Fruit fly (Drosophila melanogaster) whole organism, embryonic: Measurements from ENCODE around the gene AnxB9.

Experiments
- ATbp ChIP-seq: fragments of 200-800 bp; sonication (Bioruptor generic); optimal IDR thresholded peaks from 2 replicates; lab custom pipeline; 2017; ENCODE audit warnings: missing biosample characterization, mild to moderate bottlenecking, missing genetic modification characterization, missing genetic modification reagents
- Ada2b ChIP-seq: fragments of 200-800 bp; sonication (Bioruptor generic); IDR thresholded peaks from 2 replicates; pipeline ENCODE4 v1.3.6; 2022; ENCODE audit warnings: missing biosample characterization, missing genetic modification characterization
- Bgb ChIP-seq: fragments of 200-800 bp; sonication (Bioruptor generic); IDR thresholded peaks from 2 replicates; pipeline ENCODE4 v1.3.6; 2022; ENCODE audit warnings: missing biosample characterization, missing genetic modification characterization; ENCODE audit not compliant: partially characterized antibody
- CG16779 ChIP-seq: fragments of 200-800 bp; sonication (Bioruptor generic); IDR thresholded peaks from 2 replicates; pipeline ENCODE4 v1.3.6; 2022; ENCODE audit warnings: missing biosample characterization, missing genetic modification characterization
- CG16815 ChIP-seq: fragments of 200-800 bp; sonication (Bioruptor generic); optimal IDR thresholded peaks from 3 replicates; lab custom pipeline; 2017; ENCODE audit warnings: missing biosample characterization, mild to moderate bottlenecking, missing genetic modification characterization
- CG17328 ChIP-seq: fragments of 200-800 bp; sonication (Bioruptor generic); IDR thresholded peaks from 2 replicates; pipeline ENCODE4 v1.3.6; 2022; ENCODE audit warnings: missing biosample characterization, missing genetic modification characterization
- CG17359 ChIP-seq: fragments of 200-800 bp; sonication (Bioruptor generic); optimal IDR thresholded peaks from 3 replicates; lab custom pipeline; 2018; ENCODE audit warnings: missing biosample characterization, mild to moderate bottlenecking, missing genetic modification characterization, moderate library complexity
- CG18599 ChIP-seq: fragments of 200-800 bp; sonication (Bioruptor generic); optimal IDR thresholded peaks from 3 replicates; lab custom pipeline; 2017; ENCODE audit warnings: missing biosample characterization, missing genetic modification characterization, mild to moderate bottlenecking, moderate library complexity, missing genetic modification reagents
- CG2199 ChIP-seq: fragments of 200-800 bp; sonication (Bioruptor generic); IDR thresholded peaks from 3 replicates; pipeline ENCODE4 v1.3.6; 2022; ENCODE audit warnings: missing biosample characterization, missing genetic modification characterization
- CG2712 ChIP-seq: fragments of 200-800 bp; optimal IDR thresholded peaks from 3 replicates; lab custom pipeline; 2019; ENCODE audit warnings: missing biosample characterization, mild to moderate bottlenecking, missing genetic modification characterization, moderate library complexity
- CG31224 ChIP-seq: fragments of 200-800 bp; sonication (Bioruptor generic); IDR thresholded peaks from 2 replicates; pipeline ENCODE4 v1.3.6; 2022; ENCODE audit warnings: missing biosample characterization, missing genetic modification characterization
- CG34376 ChIP-seq: fragments of 200-800 bp; sonication (Bioruptor generic); optimal IDR thresholded peaks from 2 replicates; lab custom pipeline; 2018; ENCODE audit warnings: missing biosample characterization, mild to moderate bottlenecking, missing genetic modification characterization
- CG34422 ChIP-seq: fragments of 200-800 bp; sonication (Bioruptor generic); IDR thresholded peaks from 3 replicates; pipeline ENCODE4 v1.3.6; 2022; ENCODE audit warnings: missing biosample characterization, missing genetic modification characterization
- CHES-1-like ChIP-seq: fragments of 200-800 bp; sonication (Bioruptor generic); optimal IDR thresholded peaks from 2 replicates; lab custom pipeline; 2016; ENCODE audit warnings: missing biosample characterization, missing genetic modification characterization
- CTCF ChIP-seq: fragments of 200-800 bp; sonication (Bioruptor generic); optimal IDR thresholded peaks from 2 replicates; lab custom pipeline; 2017; ENCODE audit warnings: missing biosample characterization, mild to moderate bottlenecking, missing genetic modification characterization, moderate library complexity
- Dp ChIP-seq: fragments of 200-800 bp; sonication (Bioruptor generic); optimal IDR thresholded peaks from 2 replicates; lab custom pipeline; 2018; ENCODE audit warnings: missing biosample characterization, mild to moderate bottlenecking, missing genetic modification characterization, moderate library complexity
- E2f2 ChIP-seq: fragments of 200-800 bp; sonication (Bioruptor generic); IDR thresholded peaks from 2 replicates; pipeline ENCODE4 v1.3.6; 2022; ENCODE audit warnings: missing biosample characterization, missing genetic modification characterization
- Eip74EF ChIP-seq, 2 experiments: fragments of 200-800 bp in 1 of 2; fragments of >200 bp in 1 of 2; sonication (Bioruptor generic) in 1 of 2; optimal IDR thresholded peaks; 2 replicates each; lab custom pipeline; 2017 to 2019; ENCODE audit warnings: missing biosample characterization in 2 of 2, missing genetic modification characterization in 2 of 2, mild to moderate bottlenecking in 1 of 2, moderate library complexity in 1 of 2
- Fer1 ChIP-seq: fragments of 200-800 bp; sonication (Bioruptor generic); optimal IDR thresholded peaks from 2 replicates; lab custom pipeline; 2017; ENCODE audit warnings: missing biosample characterization, mild to moderate bottlenecking, missing genetic modification characterization
- HmgD ChIP-seq: fragments of 200-800 bp; sonication (Bioruptor generic); optimal IDR thresholded peaks from 3 replicates; lab custom pipeline; 2016; ENCODE audit warnings: missing biosample characterization, missing genetic modification characterization
- MTF-1 ChIP-seq: fragments of 200-800 bp; sonication (Bioruptor generic); optimal IDR thresholded peaks from 2 replicates; lab custom pipeline; 2018; ENCODE audit warnings: missing biosample characterization, mild to moderate bottlenecking, missing genetic modification characterization, borderline replicate concordance
- Med ChIP-seq: fragments of 200-800 bp; sonication (Bioruptor generic); peaks from one replicate; lab custom pipeline; 2016; ENCODE audit warnings: missing biosample characterization, missing genetic modification characterization, mild to moderate bottlenecking, inconsistent platforms, moderate library complexity
- Nf-YC ChIP-seq: fragments of 200-800 bp; optimal IDR thresholded peaks from 3 replicates; lab custom pipeline; 2019; ENCODE audit warnings: missing biosample characterization, mild to moderate bottlenecking, missing genetic modification characterization, moderate library complexity
- Pdp1 ChIP-seq, 2 experiments: fragments of 200-800 bp; sonication (Bioruptor generic); optimal IDR thresholded peaks; 3 replicates each; lab custom pipeline; 2016; ENCODE audit warnings: missing biosample characterization in 2 of 2, missing genetic modification characterization in 2 of 2, mild to moderate bottlenecking in 1 of 2, moderate library complexity in 1 of 2
- Stat92E ChIP-seq, 3 experiments: fragments of >200 bp in 2 of 3; fragments of 200-800 bp in 1 of 3; sonication (Bioruptor generic) in 1 of 3; optimal IDR thresholded peaks; 2 replicates each; lab custom pipeline; 2017 to 2019; ENCODE audit warnings: missing biosample characterization in 3 of 3, missing genetic modification characterization in 3 of 3, mild to moderate bottlenecking in 1 of 3, moderate library complexity in 1 of 3
- al ChIP-seq: fragments of 200-800 bp; sonication (Bioruptor generic); IDR thresholded peaks from 2 replicates; pipeline ENCODE4 v1.3.6; 2022; ENCODE audit warnings: missing biosample characterization, missing genetic modification characterization
- aop ChIP-seq: fragments of 200-800 bp; sonication (Bioruptor generic); IDR thresholded peaks from 2 replicates; pipeline ENCODE4 v1.3.6; 2022; ENCODE audit warnings: missing biosample characterization, missing genetic modification characterization
- ato ChIP-seq: fragments of 200-800 bp; sonication (Bioruptor generic); IDR thresholded peaks from 2 replicates; pipeline ENCODE4 v1.3.6; 2022; ENCODE audit warnings: missing biosample characterization, missing genetic modification characterization; ENCODE audit not compliant: partially characterized antibody
- br ChIP-seq: fragments of >200 bp; optimal IDR thresholded peaks from 2 replicates; lab custom pipeline; 2017
- bsh ChIP-seq, 2 experiments: fragments of 200-800 bp; sonication (Bioruptor generic); optimal IDR thresholded peaks; 2 replicates each; lab custom pipeline; 2017 to 2018; ENCODE audit warnings: mild to moderate bottlenecking in 2 of 2, missing biosample characterization in 2 of 2, missing genetic modification characterization in 2 of 2, moderate library complexity in 1 of 2
- cg ChIP-seq: fragments of 200-800 bp; sonication (Bioruptor generic); optimal IDR thresholded peaks from 3 replicates; lab custom pipeline; 2019; ENCODE audit warnings: missing biosample characterization, mild to moderate bottlenecking, missing genetic modification characterization, moderate library complexity
- crol ChIP-seq: fragments of 200-800 bp; sonication (Bioruptor generic); IDR thresholded peaks from 2 replicates; pipeline ENCODE4 v1.3.6; 2022; ENCODE audit warnings: missing biosample characterization, missing genetic modification characterization
- eve ChIP-seq, 2 experiments: fragments of >200 bp; optimal IDR thresholded peaks; 2 replicates each; lab custom pipeline; 2017; ENCODE audit warnings: missing biosample characterization in 2 of 2, missing genetic modification characterization in 2 of 2
- gfzf ChIP-seq: fragments of 200-800 bp; sonication (Bioruptor generic); optimal IDR thresholded peaks from 2 replicates; lab custom pipeline; 2016; ENCODE audit warnings: missing biosample characterization, mild to moderate bottlenecking, missing genetic modification characterization, moderate library complexity
- lab ChIP-seq: fragments of 200-800 bp; sonication (Bioruptor generic); optimal IDR thresholded peaks from 3 replicates; lab custom pipeline; 2017; ENCODE audit warnings: missing biosample characterization, missing genetic modification characterization, mild to moderate bottlenecking, moderate library complexity, missing genetic modification reagents
- maf-S ChIP-seq: fragments of 200-800 bp; sonication (Bioruptor generic); optimal IDR thresholded peaks from 2 replicates; lab custom pipeline; 2016; ENCODE audit warnings: missing biosample characterization, missing genetic modification characterization
- odd ChIP-seq: fragments of 200-800 bp; sonication (Bioruptor generic); optimal IDR thresholded peaks from 2 replicates; lab custom pipeline; 2017; ENCODE audit warnings: missing biosample characterization, mild to moderate bottlenecking, missing genetic modification characterization
- pb ChIP-seq: fragments of 200-800 bp; sonication (Bioruptor generic); optimal IDR thresholded peaks from 3 replicates; lab custom pipeline; 2016; ENCODE audit warnings: missing biosample characterization, missing genetic modification characterization
- phol ChIP-seq: fragments of 200-800 bp; sonication (Bioruptor generic); optimal IDR thresholded peaks from 3 replicates; lab custom pipeline; 2018; ENCODE audit warnings: missing biosample characterization, mild to moderate bottlenecking, missing genetic modification characterization, moderate library complexity
- schlank ChIP-seq: fragments of 200-800 bp; sonication (Bioruptor generic); optimal IDR thresholded peaks from 2 replicates; lab custom pipeline; 2018; ENCODE audit warnings: missing biosample characterization, mild to moderate bottlenecking, missing genetic modification characterization
- sd ChIP-seq: fragments of 200-800 bp; sonication (Bioruptor generic); optimal IDR thresholded peaks from 3 replicates; lab custom pipeline; 2018; ENCODE audit warnings: missing biosample characterization, mild to moderate bottlenecking, missing genetic modification characterization, moderate library complexity
- sens ChIP-seq: fragments of 200-800 bp; sonication (Bioruptor generic); peaks from one replicate; lab custom pipeline; 2016; ENCODE audit warnings: missing biosample characterization, missing genetic modification characterization
- sens-2 ChIP-seq: fragments of 200-800 bp; sonication (Bioruptor generic); IDR thresholded peaks from 2 replicates; pipeline ENCODE4 v1.3.6; 2022; ENCODE audit warnings: missing biosample characterization, missing genetic modification characterization
- sug ChIP-seq: fragments of 200-800 bp; optimal IDR thresholded peaks from 2 replicates; lab custom pipeline; 2019; ENCODE audit warnings: missing biosample characterization, mild to moderate bottlenecking, missing genetic modification characterization, moderate library complexity
- trem ChIP-seq: fragments of 200-800 bp; optimal IDR thresholded peaks from 3 replicates; lab custom pipeline; 2019; ENCODE audit warnings: missing biosample characterization, mild to moderate bottlenecking, missing genetic modification characterization, moderate library complexity
- usp ChIP-seq: fragments of >200 bp; optimal IDR thresholded peaks from 2 replicates; lab custom pipeline; 2017; ENCODE audit warnings: missing biosample characterization, missing genetic modification characterization
- vnd ChIP-seq: fragments of 200-800 bp; sonication (Bioruptor generic); IDR thresholded peaks from 3 replicates; pipeline ENCODE4 v1.3.6; 2022; ENCODE audit warnings: missing biosample characterization, missing genetic modification characterization; ENCODE audit not compliant: partially characterized antibody
- zen2 ChIP-seq: fragments of 200-800 bp; sonication (Bioruptor generic); IDR thresholded peaks from 3 replicates; pipeline ENCODE4 v1.3.6; 2022; ENCODE audit warnings: missing biosample characterization, missing genetic modification characterization; ENCODE audit not compliant: partially characterized antibody
- zfh2 ChIP-seq: fragments of 200-800 bp; sonication (Bioruptor generic); optimal IDR thresholded peaks from 2 replicates; lab custom pipeline; 2016; ENCODE audit warnings: missing biosample characterization, missing genetic modification characterization

The AnxB9 gene

dm6 chr3R:21078958-21079357, 13.9 kb downstream of the AnxB9 start:
- TF ChIP-seq sd (tag; lab: Kevin White, UChicago) (peak; percentile 60), CHES-1-like (GFP tag; lab: Kevin White, UChicago) (no peak), zfh2 (no peak), gfzf (GFP tag; lab: Kevin White, UChicago) (no peak), Eip74EF (GFP tag; optimal IDR thresholded peaks at IDR 0.05; lab: Kevin White, UChicago) (no peak), sens (GFP tag; lab: Kevin White, UChicago) (peak; percentile 40), eve (GFP tag; optimal IDR thresholded peaks at IDR 0.05; lab: Kevin White, UChicago) (no peak), Pdp1 (GFP tag; optimal IDR thresholded peaks at IDR 0.05; lab: Kevin White, UChicago) (peak in 1 of 2 experiments; percentile 47), phol (tag; lab: Kevin White, UChicago) (no peak), ATbp (GFP tag; lab: Kevin White, UChicago) (no peak), trem (tag; lab: Kevin White, UChicago) (no peak), crol (GFP tag; lab: Robert Waterston, UW) (0 out of 2 replicates have a peak, but pooled peaks have one; percentile 21), al (GFP tag; lab: Robert Waterston, UW) (no peak), CTCF (GFP tag; lab: Kevin White, UChicago) (no peak), lab (peak; percentile 32), cg (no peak), vnd (GFP tag; lab: Robert Waterston, UW) (peak; percentile 56), schlank (no peak), Bgb (GFP tag; lab: Robert Waterston, UW) (no peak), sens-2 (peak; percentile 45; the same call in 1 of the 2 replicates), Med (peak; percentile 43), usp (GFP tag; lab: Kevin White, UChicago) (no peak), CG2199 (GFP tag; lab: Robert Waterston, UW) (no peak)

dm6 chr3R:21080876-21081586, 16.0 kb downstream of the AnxB9 start, which contains the start of gene HHEX:
Gene HHEX (minus strand): TSS chr3R:21080926.
- peak; percentile 50 for TF ChIP-seq CG18599 (GFP tag; lab: Kevin White, UChicago)
- TF ChIP-seq pb, result no peak
- TF ChIP-seq Stat92E (GFP tag; optimal IDR thresholded peaks at IDR 0.05; lab: Kevin White, UChicago), result no peak
- TF ChIP-seq Fer1 (GFP tag; lab: Kevin White, UChicago), result peak; percentile 7
- TF ChIP-seq CG16815 (GFP tag; lab: Kevin White, UChicago), result no peak
- TF ChIP-seq maf-S (GFP tag; lab: Kevin White, UChicago), result no peak
- TF ChIP-seq CG17328, result no peak
- TF ChIP-seq Pdp1 (GFP tag; optimal IDR thresholded peaks at IDR 0.05; lab: Kevin White, UChicago), result peak in 1 of 2 experiments; percentile 59
- TF ChIP-seq aop (GFP tag; lab: Robert Waterston, UW), result no peak
- TF ChIP-seq odd (GFP tag; lab: Kevin White, UChicago), result peak; percentile 46
- no peak for TF ChIP-seq MTF-1 (GFP tag; lab: Kevin White, UChicago)
- TF ChIP-seq E2f2 (GFP tag; lab: Robert Waterston, UW), result no peak
- peak; percentile 83 for TF ChIP-seq CG34376 (GFP tag; lab: Kevin White, UChicago)
- no peak for TF ChIP-seq Dp
- TF ChIP-seq CG2712, result no peak
- TF ChIP-seq CG17359, result no peak
- no peak for TF ChIP-seq CG16779 (GFP tag; lab: Robert Waterston, UW)
- TF ChIP-seq HmgD, result no peak
- TF ChIP-seq zen2 (GFP tag; lab: Robert Waterston, UW), result no peak
- TF ChIP-seq Nf-YC (tag; lab: Kevin White, UChicago), result peak; percentile 90
- TF ChIP-seq CG34422 (GFP tag; lab: Robert Waterston, UW), result no peak
- no peak for TF ChIP-seq bsh (GFP tag; optimal IDR thresholded peaks at IDR 0.05; lab: Kevin White, UChicago)
- peak; percentile 98 for TF ChIP-seq sug (tag; lab: Kevin White, UChicago)
- no peak for TF ChIP-seq br (lab: Kevin White, UChicago)
- no peak for TF ChIP-seq CG31224 (GFP tag; lab: Robert Waterston, UW)
- TF ChIP-seq ato (GFP tag; lab: Robert Waterston, UW), result no peak
- TF ChIP-seq Ada2b (GFP tag; lab: Robert Waterston, UW), result no peak
